Fruit fly (Drosophila melanogaster): ENCODE data around the gene CG32845.

Gene CG32845

dm6 chr3L:270760-271500, 2.3 kb downstream of the CG32845 start, which contains the start of gene miple2 (continued):
- TF ChIP-seq tai (GFP tag; optimal IDR thresholded peaks at IDR 0.05): no peak
- TF ChIP-seq fru (GFP tag; optimal IDR thresholded peaks at IDR 0.05): peak; percentile 71
- no peak for TF ChIP-seq brk (GFP tag; optimal IDR thresholded peaks at IDR 0.05)
- peak; percentile 54 for TF ChIP-seq Sp1 (GFP tag; optimal IDR thresholded peaks at IDR 0.05)
- TF ChIP-seq rgr (GFP tag; optimal IDR thresholded peaks at IDR 0.05): peak; percentile 56
- TF ChIP-seq Dfd (GFP tag; optimal IDR thresholded peaks at IDR 0.05): no peak
- no peak for TF ChIP-seq dsf (GFP tag; optimal IDR thresholded peaks at IDR 0.05; ENCODE audit: borderline replicate concordance)
- TF ChIP-seq Dif (GFP tag; optimal IDR thresholded peaks at IDR 0.05; ENCODE audit: partially characterized antibody): no peak
- TF ChIP-seq dl (GFP tag; optimal IDR thresholded peaks at IDR 0.05; ENCODE audit: insufficient read depth in 1 of 2, partially characterized antibody in 2 of 2): no peak
- TF ChIP-seq Hnf4 (GFP tag; optimal IDR thresholded peaks at IDR 0.05): peak; percentile 22

dm6 chr3L:267618-268017, 5.6 kb downstream of the CG32845 start:
- TF ChIP-seq psq (GFP tag; optimal IDR thresholded peaks at IDR 0.05) (no peak), usp (GFP tag; optimal IDR thresholded peaks at IDR 0.05) (no peak), brk (GFP tag; optimal IDR thresholded peaks at IDR 0.05) (no peak), Hnf4 (GFP tag; optimal IDR thresholded peaks at IDR 0.05) (no peak), Sp1 (GFP tag; optimal IDR thresholded peaks at IDR 0.05) (no peak), foxo (GFP tag; optimal IDR thresholded peaks at IDR 0.05) (no peak), GATAd (GFP tag; optimal IDR thresholded peaks at IDR 0.05) (no peak), CrebA (GFP tag; optimal IDR thresholded peaks at IDR 0.05; ENCODE audit: borderline replicate concordance) (no peak), dl (GFP tag; optimal IDR thresholded peaks at IDR 0.05; ENCODE audit: insufficient read depth in 1 of 2, partially characterized antibody in 2 of 2) (no peak), lola (GFP tag; optimal IDR thresholded peaks at IDR 0.05) (no peak), Jra (GFP tag; optimal IDR thresholded peaks at IDR 0.05) (no peak), rgr (GFP tag; optimal IDR thresholded peaks at IDR 0.05) (no peak), jim (GFP tag; optimal IDR thresholded peaks at IDR 0.05) (no peak), N (GFP tag; optimal IDR thresholded peaks at IDR 0.05) (no peak), sage (GFP tag; optimal IDR thresholded peaks at IDR 0.05) (no peak)

dm6 chr3L:267083-267482, 6.1 kb downstream of the CG32845 start, which contains the start of gene miple1:
TSS of gene miple1 (plus strand) at chr3L:267299.
- TF ChIP-seq Vsx2 (GFP tag; optimal IDR thresholded peaks at IDR 0.05; ENCODE audit: partially characterized antibody) (no peak), dmrt93B (GFP tag; optimal IDR thresholded peaks at IDR 0.05) (no peak), CG32264 (GFP tag; optimal IDR thresholded peaks at IDR 0.05) (no peak), CG9705 (GFP tag; optimal IDR thresholded peaks at IDR 0.05) (no peak), CrebA (GFP tag; optimal IDR thresholded peaks at IDR 0.05; ENCODE audit: borderline replicate concordance) (no peak), usp (GFP tag; optimal IDR thresholded peaks at IDR 0.05) (no peak), jim (GFP tag; optimal IDR thresholded peaks at IDR 0.05) (no peak), tai (GFP tag; optimal IDR thresholded peaks at IDR 0.05) (no peak), OdsH (GFP tag; optimal IDR thresholded peaks at IDR 0.05) (no peak), Dif (GFP tag; optimal IDR thresholded peaks at IDR 0.05; ENCODE audit: partially characterized antibody) (no peak), sage (GFP tag; optimal IDR thresholded peaks at IDR 0.05) (no peak)

- TF ChIP-seq foxo (GFP tag; optimal IDR thresholded peaks at IDR 0.05) (no peak), CrebA (GFP tag; optimal IDR thresholded peaks at IDR 0.05; ENCODE audit: borderline replicate concordance) (no peak), Jra (GFP tag; optimal IDR thresholded peaks at IDR 0.05) (no peak), sv (GFP tag; optimal IDR thresholded peaks at IDR 0.05) (no peak), Abd-B (GFP tag; optimal IDR thresholded peaks at IDR 0.05) (no peak), pan (optimal IDR thresholded peaks at IDR 0.05) (no peak), CG32264 (GFP tag; optimal IDR thresholded peaks at IDR 0.05) (no peak), h (GFP tag; optimal IDR thresholded peaks at IDR 0.05) (no peak), N (GFP tag; optimal IDR thresholded peaks at IDR 0.05) (no peak), Mio (GFP tag; optimal IDR thresholded peaks at IDR 0.05) (no peak), br (GFP tag; optimal IDR thresholded peaks at IDR 0.05) (no peak), brk (GFP tag; optimal IDR thresholded peaks at IDR 0.05) (no peak), OdsH (GFP tag; optimal IDR thresholded peaks at IDR 0.05) (no peak), Rel (GFP tag; optimal IDR thresholded peaks at IDR 0.05) (no peak), Rel (tag; optimal IDR thresholded peaks at IDR 0.05) (no peak), tai (GFP tag; optimal IDR thresholded peaks at IDR 0.05) (no peak), dl (GFP tag; optimal IDR thresholded peaks at IDR 0.05; ENCODE audit: insufficient read depth in 1 of 2, partially characterized antibody in 2 of 2) (no peak), jim (GFP tag; optimal IDR thresholded peaks at IDR 0.05) (no peak)
Observed at dm6 chr3L:265808-266207, 7.4 kb downstream of the CG32845 start, which contains the start of gene CG34263. TSS of gene CG34263 (minus strand) at chr3L:265908.

Measured in whole organism, wandering third instar larva.